Fruit fly (Drosophila melanogaster) whole organism, wandering third instar larva: ENCODE data around the gene Fur2.

Source experiments
- Abd-B ChIP-seq: fragments of >200 bp; optimal IDR thresholded peaks from 2 replicates; lab custom pipeline; 2017; ENCODE audit warnings: missing biosample characterization, missing genetic modification characterization
- CG32264 ChIP-seq: fragments of 200-800 bp; sonication (Bioruptor generic); optimal IDR thresholded peaks from 2 replicates; lab custom pipeline; 2016; ENCODE audit warnings: missing biosample characterization, missing genetic modification characterization
- CrebA ChIP-seq: fragments of 200-800 bp; sonication (Bioruptor generic); optimal IDR thresholded peaks from 2 replicates; lab custom pipeline; 2016; ENCODE audit warnings: missing biosample characterization, mild to moderate bottlenecking, missing genetic modification characterization, borderline replicate concordance
- Dfd ChIP-seq: fragments of >200 bp; optimal IDR thresholded peaks from 2 replicates; lab custom pipeline; 2017; ENCODE audit warnings: missing biosample characterization, missing genetic modification characterization
- Dif ChIP-seq: fragments of 200-275, 200-300 bp; sonication (Bioruptor generic); optimal IDR thresholded peaks from 2 replicates; lab custom pipeline; 2018; ENCODE audit warnings: missing biosample characterization, missing genetic modification characterization; ENCODE audit not compliant: partially characterized antibody
- GATAd ChIP-seq: sonication (Bioruptor generic); optimal IDR thresholded peaks from 2 replicates; lab custom pipeline; 2016; ENCODE audit warnings: missing biosample characterization, missing genetic modification characterization
- HLH106 ChIP-seq: fragments of 200-800 bp; optimal IDR thresholded peaks from 3 replicates; lab custom pipeline; 2019; ENCODE audit warnings: missing biosample characterization, mild to moderate bottlenecking, missing genetic modification characterization, moderate library complexity
- Hr78 ChIP-seq: fragments of >200 bp; optimal IDR thresholded peaks from 2 replicates; lab custom pipeline; 2017; ENCODE audit warnings: missing biosample characterization, missing genetic modification characterization
- Jra ChIP-seq: sonication (Bioruptor generic); optimal IDR thresholded peaks from 2 replicates; lab custom pipeline; 2016; ENCODE audit warnings: missing biosample characterization, missing genetic modification characterization
- Mio ChIP-seq: sonication (Bioruptor generic); optimal IDR thresholded peaks from 2 replicates; lab custom pipeline; 2016; ENCODE audit warnings: missing biosample characterization, missing genetic modification characterization
- Myc ChIP-seq: fragments of >200 bp; optimal IDR thresholded peaks from 2 replicates; lab custom pipeline; 2017
- N ChIP-seq: fragments of >200 bp; optimal IDR thresholded peaks from 2 replicates; lab custom pipeline; 2018; ENCODE audit warnings: missing biosample characterization, missing external identifiers, missing genetic modification characterization
- OdsH ChIP-seq: fragments of 200-800 bp; sonication (Bioruptor generic); optimal IDR thresholded peaks from 2 replicates; lab custom pipeline; 2016; ENCODE audit warnings: missing biosample characterization, mild to moderate bottlenecking, missing genetic modification characterization
- Rel ChIP-seq, 2 experiments: fragments of 200-800 bp; sonication (Bioruptor generic) in 1 of 2; optimal IDR thresholded peaks; 2 replicates in 1 of 2; 3 replicates in 1 of 2; lab custom pipeline; 2016 to 2019; ENCODE audit warnings: mild to moderate bottlenecking in 2 of 2, missing biosample characterization in 2 of 2, missing genetic modification characterization in 2 of 2, moderate library complexity in 1 of 2
- Sp1 ChIP-seq: fragments of 200-800 bp; sonication (Bioruptor generic); optimal IDR thresholded peaks from 3 replicates; lab custom pipeline; 2019; ENCODE audit warnings: missing biosample characterization, mild to moderate bottlenecking, missing genetic modification characterization, moderate library complexity
- Vsx2 ChIP-seq: fragments of 200-300, 225-300 bp; sonication (Bioruptor generic); optimal IDR thresholded peaks from 2 replicates; lab custom pipeline; 2018; ENCODE audit warnings: missing biosample characterization, missing genetic modification characterization; ENCODE audit not compliant: partially characterized antibody
- br ChIP-seq: fragments of 200-800 bp; sonication (Bioruptor generic); optimal IDR thresholded peaks from 2 replicates; lab custom pipeline; 2016; ENCODE audit warnings: missing biosample characterization, missing genetic modification characterization
- brk ChIP-seq: fragments of 200-800 bp; sonication (Bioruptor generic); optimal IDR thresholded peaks from 2 replicates; lab custom pipeline; 2016; ENCODE audit warnings: missing biosample characterization, mild to moderate bottlenecking, missing genetic modification characterization
- dl ChIP-seq, 2 experiments: fragments of 175-275, 200-275 bp in 1 of 2; fragments of 200-275 bp in 1 of 2; sonication (Bioruptor generic); optimal IDR thresholded peaks; lab custom pipeline; 2018; ENCODE audit warnings: mild to moderate bottlenecking in 2 of 2, missing biosample characterization in 2 of 2, missing genetic modification characterization in 2 of 2, moderate library complexity in 2 of 2; ENCODE audit not compliant: partially characterized antibody in 2 of 2, insufficient read depth in 1 of 2
- dmrt93B ChIP-seq: fragments of 200-800 bp; sonication (Bioruptor generic); optimal IDR thresholded peaks from 2 replicates; lab custom pipeline; 2018; ENCODE audit warnings: missing biosample characterization, mild to moderate bottlenecking, missing genetic modification characterization
- dsf ChIP-seq: sonication (Bioruptor generic); optimal IDR thresholded peaks from 2 replicates; lab custom pipeline; 2016; ENCODE audit warnings: missing biosample characterization, missing genetic modification characterization, borderline replicate concordance
- ey ChIP-seq: fragments of 200-800 bp; sonication (Bioruptor generic); optimal IDR thresholded peaks from 2 replicates; lab custom pipeline; 2016; ENCODE audit warnings: missing biosample characterization, missing genetic modification characterization
- foxo ChIP-seq, 2 experiments: fragments of 200-800 bp; sonication (Bioruptor generic); optimal IDR thresholded peaks; 2 replicates in 1 of 2; 3 replicates in 1 of 2; lab custom pipeline; 2016 to 2017; ENCODE audit warnings: missing biosample characterization in 2 of 2, missing genetic modification characterization in 2 of 2
- fru ChIP-seq: fragments of 200-800 bp; sonication (Bioruptor generic); optimal IDR thresholded peaks from 3 replicates; lab custom pipeline; 2016; ENCODE audit warnings: missing biosample characterization, mild to moderate bottlenecking, missing genetic modification characterization
- h ChIP-seq: fragments of 200-800 bp; sonication (Bioruptor generic); optimal IDR thresholded peaks from 3 replicates; lab custom pipeline; 2016; ENCODE audit warnings: missing biosample characterization, mild to moderate bottlenecking, missing genetic modification characterization
- jim ChIP-seq: fragments of 175-275, 200-325 bp; sonication (Bioruptor generic); optimal IDR thresholded peaks from 2 replicates; lab custom pipeline; 2016; ENCODE audit warnings: missing biosample characterization, mild to moderate bottlenecking, missing genetic modification characterization
- lola ChIP-seq: fragments of >200 bp; optimal IDR thresholded peaks from 2 replicates; lab custom pipeline; 2017; ENCODE audit warnings: missing biosample characterization, missing genetic modification characterization
- rgr ChIP-seq: fragments of 200-800 bp; sonication (Bioruptor generic); optimal IDR thresholded peaks from 3 replicates; lab custom pipeline; 2016; ENCODE audit warnings: missing biosample characterization, mild to moderate bottlenecking, missing genetic modification characterization
- sage ChIP-seq: fragments of 200-800 bp; sonication (Bioruptor generic); optimal IDR thresholded peaks from 2 replicates; lab custom pipeline; 2016; ENCODE audit warnings: missing biosample characterization, mild to moderate bottlenecking, missing genetic modification characterization
- tai ChIP-seq: sonication (Bioruptor generic); optimal IDR thresholded peaks from 2 replicates; lab custom pipeline; 2016; ENCODE audit warnings: missing biosample characterization, missing genetic modification characterization
- usp ChIP-seq: fragments of >200 bp; optimal IDR thresholded peaks from 2 replicates; lab custom pipeline; 2017; ENCODE audit warnings: missing biosample characterization, missing genetic modification characterization

The Fur2 gene

DNA sequence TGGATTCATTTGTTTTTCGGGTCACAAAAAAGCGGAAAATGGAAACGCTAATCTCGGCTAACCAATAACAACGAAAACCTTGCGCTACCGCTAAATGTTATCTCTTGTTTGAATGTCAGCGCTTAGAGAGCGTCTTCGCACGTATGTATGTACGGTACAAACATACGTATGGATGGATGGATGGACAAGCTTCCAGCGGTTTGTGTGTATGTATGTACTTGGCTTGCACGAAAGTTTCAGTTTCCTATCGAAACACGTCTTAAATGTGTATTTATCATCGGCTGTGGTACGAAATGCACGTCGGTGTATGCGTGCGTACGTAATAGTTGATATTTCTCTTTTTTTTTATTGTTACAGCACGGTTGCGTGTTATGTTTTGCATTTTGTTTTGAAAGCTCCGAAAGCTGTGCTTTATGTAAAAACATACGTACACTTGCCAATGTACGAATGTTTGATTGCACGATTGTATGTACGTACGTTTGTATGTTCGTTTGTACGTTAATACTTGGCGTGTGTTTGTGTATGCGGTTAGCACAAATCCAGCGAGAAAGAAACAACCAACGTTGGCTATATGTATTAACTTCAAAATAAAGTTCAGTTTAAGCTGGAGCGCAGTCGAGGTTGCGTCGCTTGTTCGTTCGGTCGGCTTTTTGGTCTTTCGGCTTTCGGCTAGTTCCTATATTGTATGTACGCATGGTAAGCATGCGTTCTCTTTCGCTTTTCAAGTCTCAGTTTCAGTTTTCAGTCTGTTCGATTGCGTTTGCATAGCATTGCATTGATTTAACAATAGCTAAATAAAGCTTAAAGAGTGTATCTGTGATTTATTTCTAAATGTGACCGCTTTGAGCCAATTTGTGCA is at the start of gene Fur2:
Fur2 (plus strand) TSS at position 595 of the 859 bp plus-strand sequence.
- TF ChIP-seq Sp1 (GFP tag; lab: Kevin White, UChicago), result no peak
- TF ChIP-seq Rel (GFP tag; optimal IDR thresholded peaks at IDR 0.05; lab: Kevin White, UChicago), result peak; percentile 9
- no peak for TF ChIP-seq Rel (tag; optimal IDR thresholded peaks at IDR 0.05; lab: Kevin White, UChicago)

DNA sequence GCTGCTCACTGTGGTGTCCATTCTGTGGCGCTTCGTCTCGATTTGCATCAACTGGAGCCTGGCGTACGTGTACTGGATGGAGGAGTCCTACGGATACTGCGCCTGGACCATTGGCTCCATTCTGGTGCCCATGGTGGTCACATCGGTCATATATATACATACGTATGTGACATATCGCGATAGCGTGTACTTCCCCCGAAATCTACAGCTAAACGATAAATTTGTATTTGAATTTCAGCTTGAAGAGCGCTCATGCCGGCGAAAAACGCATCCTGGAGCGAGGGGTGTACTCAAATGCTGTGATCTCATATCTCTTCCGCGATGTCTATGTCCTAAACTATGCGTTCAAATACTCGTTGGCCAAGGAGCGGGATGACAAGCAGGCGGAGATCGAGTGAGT is 49.4 kb upstream of the Fur2 start:
- TF ChIP-seq Myc (lab: Kevin White, UChicago) (no peak), Hr78 (no peak), Rel (GFP tag; optimal IDR thresholded peaks at IDR 0.05; lab: Kevin White, UChicago) (no peak), Rel (tag; optimal IDR thresholded peaks at IDR 0.05; lab: Kevin White, UChicago) (peak; percentile 93), sage (GFP tag; lab: Kevin White, UChicago) (no peak)
- TF ChIP-seq, all 38 proteins: peak for 1

DNA sequence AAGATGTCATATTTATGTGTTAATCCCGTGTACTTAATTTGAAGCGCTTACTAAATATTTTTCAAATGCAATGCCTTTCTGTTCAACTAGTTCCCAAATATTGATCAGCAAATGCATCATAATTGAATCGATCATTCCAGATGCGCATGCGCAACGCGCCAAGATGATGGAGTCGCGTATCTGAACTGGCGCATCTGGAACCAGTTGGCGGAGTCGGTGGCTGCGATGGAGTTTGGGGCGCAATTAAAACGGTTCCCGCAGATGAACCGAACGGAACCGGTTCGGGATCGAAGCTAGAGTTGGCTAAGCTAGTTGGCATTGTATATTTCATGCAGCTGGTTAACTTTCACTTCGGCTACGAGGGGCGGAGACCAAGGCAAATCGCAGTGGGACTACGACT is 47.4 kb upstream of the Fur2 start, which contains the start of gene CalpC:
CalpC (plus strand) TSS at position 292 of the 400 bp plus-strand sequence.
- no peak for TF ChIP-seq Rel (GFP tag; optimal IDR thresholded peaks at IDR 0.05; lab: Kevin White, UChicago)
- TF ChIP-seq Rel (tag; optimal IDR thresholded peaks at IDR 0.05; lab: Kevin White, UChicago), result no peak
- no peak for TF ChIP-seq HLH106 (tag; lab: Kevin White, UChicago)
- no peak for TF ChIP-seq Abd-B
- TF ChIP-seq ey (GFP tag; lab: Kevin White, UChicago), result no peak
- TF ChIP-seq N (GFP tag; lab: Kevin White, UChicago), result no peak
- TF ChIP-seq tai (GFP tag; lab: Kevin White, UChicago), result no peak
- TF ChIP-seq h, result no peak
- TF ChIP-seq fru (GFP tag; lab: Kevin White, UChicago), result no peak
- TF ChIP-seq dsf (GFP tag; lab: Kevin White, UChicago), result no peak
- no peak for TF ChIP-seq usp (GFP tag; lab: Kevin White, UChicago)
- TF ChIP-seq Dif (GFP tag; lab: Kevin White, UChicago), result no peak

DNA sequence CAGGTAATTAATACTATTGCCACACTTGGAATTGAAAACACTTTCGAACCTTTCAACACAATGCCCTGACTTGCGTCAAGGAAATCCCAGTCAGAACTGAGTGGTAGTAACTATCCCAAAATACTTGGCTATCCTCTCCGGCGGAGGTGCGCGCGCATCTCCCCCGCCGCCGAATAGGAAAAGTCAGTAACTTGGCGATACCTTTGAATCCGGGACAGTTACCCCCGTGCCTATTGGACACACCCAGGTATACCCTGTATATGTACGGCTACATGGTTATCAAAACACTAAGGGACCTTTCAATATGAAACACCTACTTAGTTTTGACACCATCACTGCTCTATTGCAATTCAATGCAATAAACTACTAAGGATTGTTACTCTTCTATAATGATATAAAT is 42.2 kb upstream of the Fur2 start, which contains the start of gene CG9919:
CG9919 (minus strand) TSS at position 101 of the 400 bp plus-strand sequence.
- TF ChIP-seq Dfd (no peak), Rel (GFP tag; optimal IDR thresholded peaks at IDR 0.05; lab: Kevin White, UChicago) (no peak), Rel (tag; optimal IDR thresholded peaks at IDR 0.05; lab: Kevin White, UChicago) (no peak), CrebA (GFP tag; lab: Kevin White, UChicago) (no peak), OdsH (GFP tag; lab: Kevin White, UChicago) (no peak), lola (GFP tag; lab: Kevin White, UChicago) (no peak), Dif (GFP tag; lab: Kevin White, UChicago) (no peak), Jra (GFP tag; lab: Kevin White, UChicago) (no peak), Sp1 (GFP tag; lab: Kevin White, UChicago) (no peak), foxo (GFP tag; optimal IDR thresholded peaks at IDR 0.05; lab: Kevin White, UChicago) (no peak), rgr (GFP tag; lab: Kevin White, UChicago) (no peak), ey (GFP tag; lab: Kevin White, UChicago) (no peak), br (GFP tag; lab: Kevin White, UChicago) (no peak), GATAd (GFP tag; lab: Kevin White, UChicago) (no peak), h (no peak), Vsx2 (GFP tag; lab: Kevin White, UChicago) (no peak), jim (GFP tag; lab: Kevin White, UChicago) (no peak), CG32264 (GFP tag; lab: Kevin White, UChicago) (no peak), Mio (GFP tag; lab: Kevin White, UChicago) (no peak)

DNA sequence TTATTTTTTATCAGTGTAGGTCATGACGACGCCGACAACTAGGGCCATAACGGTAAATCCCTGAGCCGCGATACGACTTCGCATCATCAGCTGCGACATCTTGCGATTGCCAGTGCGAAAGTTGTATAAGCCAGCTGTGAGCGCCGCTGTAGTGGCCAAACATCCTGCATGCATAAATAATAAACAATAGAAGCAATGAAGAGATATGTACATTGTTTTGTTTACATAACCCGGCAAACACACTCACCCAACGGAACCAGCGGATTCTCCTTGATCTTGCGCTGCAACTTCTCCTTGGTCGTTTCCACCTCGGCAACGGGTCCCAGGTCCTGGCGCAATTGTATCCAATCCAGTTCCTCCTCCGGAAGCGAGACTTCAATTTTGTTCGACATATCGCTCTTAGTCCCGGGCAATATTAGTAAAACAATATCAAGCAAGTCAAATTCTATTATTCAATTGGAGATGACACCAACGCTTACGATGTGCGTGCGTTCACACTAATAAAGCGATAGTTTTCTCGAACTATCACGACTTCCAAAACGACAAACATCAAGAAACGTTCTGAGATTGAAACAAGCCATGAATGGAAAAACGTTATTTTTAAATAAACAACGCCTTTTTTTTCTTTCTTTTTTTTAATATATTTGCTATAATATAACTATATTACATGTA is 41.2 kb upstream of the Fur2 start:
- TF ChIP-seq br (GFP tag; lab: Kevin White, UChicago), result no peak
- no peak for TF ChIP-seq jim (GFP tag; lab: Kevin White, UChicago)
- TF ChIP-seq ey (GFP tag; lab: Kevin White, UChicago), result no peak
- TF ChIP-seq Jra (GFP tag; lab: Kevin White, UChicago), result no peak
- TF ChIP-seq Dfd, result no peak
- no peak for TF ChIP-seq dsf (GFP tag; lab: Kevin White, UChicago)
- TF ChIP-seq usp (GFP tag; lab: Kevin White, UChicago), result no peak
- no peak for TF ChIP-seq brk (GFP tag; lab: Kevin White, UChicago)
- TF ChIP-seq OdsH (GFP tag; lab: Kevin White, UChicago), result no peak
- no peak for TF ChIP-seq dmrt93B (GFP tag; lab: Kevin White, UChicago)
- TF ChIP-seq rgr (GFP tag; lab: Kevin White, UChicago), result no peak
- no peak for TF ChIP-seq dl (GFP tag; optimal IDR thresholded peaks at IDR 0.05; lab: Kevin White, UChicago; ENCODE audit: insufficient read depth in 1 of 2, partially characterized antibody in 2 of 2)
